Fruit fly (Drosophila melanogaster) whole organism, wandering third instar larva: Measurements from ENCODE around the gene CG18766.

Source experiments
- Abd-B ChIP-seq: fragments of >200 bp; optimal IDR thresholded peaks from 2 replicates; lab custom pipeline; 2017; ENCODE audit warnings: missing biosample characterization, missing genetic modification characterization
- CG32264 ChIP-seq: fragments of 200-800 bp; sonication (Bioruptor generic); optimal IDR thresholded peaks from 2 replicates; lab custom pipeline; 2016; ENCODE audit warnings: missing biosample characterization, missing genetic modification characterization
- CG9705 ChIP-seq: fragments of 200-800 bp; sonication (Bioruptor generic); optimal IDR thresholded peaks from 2 replicates; lab custom pipeline; 2018; ENCODE audit warnings: missing biosample characterization, mild to moderate bottlenecking, missing genetic modification characterization
- CrebA ChIP-seq: fragments of 200-800 bp; sonication (Bioruptor generic); optimal IDR thresholded peaks from 2 replicates; lab custom pipeline; 2016; ENCODE audit warnings: missing biosample characterization, mild to moderate bottlenecking, missing genetic modification characterization, borderline replicate concordance
- Dfd ChIP-seq: fragments of >200 bp; optimal IDR thresholded peaks from 2 replicates; lab custom pipeline; 2017; ENCODE audit warnings: missing biosample characterization, missing genetic modification characterization
- Dif ChIP-seq: fragments of 200-275, 200-300 bp; sonication (Bioruptor generic); optimal IDR thresholded peaks from 2 replicates; lab custom pipeline; 2018; ENCODE audit warnings: missing biosample characterization, missing genetic modification characterization; ENCODE audit not compliant: partially characterized antibody
- GATAd ChIP-seq: sonication (Bioruptor generic); optimal IDR thresholded peaks from 2 replicates; lab custom pipeline; 2016; ENCODE audit warnings: missing biosample characterization, missing genetic modification characterization
- HLH106 ChIP-seq: fragments of 200-800 bp; optimal IDR thresholded peaks from 3 replicates; lab custom pipeline; 2019; ENCODE audit warnings: missing biosample characterization, mild to moderate bottlenecking, missing genetic modification characterization, moderate library complexity
- Hnf4 ChIP-seq: fragments of 200-800 bp; sonication (Bioruptor generic); optimal IDR thresholded peaks from 2 replicates; lab custom pipeline; 2016; ENCODE audit warnings: missing biosample characterization, mild to moderate bottlenecking, missing genetic modification characterization
- Hr78 ChIP-seq: fragments of >200 bp; optimal IDR thresholded peaks from 2 replicates; lab custom pipeline; 2017; ENCODE audit warnings: missing biosample characterization, missing genetic modification characterization
- Hr83 ChIP-seq: fragments of 200-300 bp; sonication (Bioruptor generic); optimal IDR thresholded peaks from 2 replicates; lab custom pipeline; 2016; ENCODE audit warnings: missing biosample characterization, mild to moderate bottlenecking, missing genetic modification characterization, moderate library complexity; ENCODE audit not compliant: poor library complexity, severe bottlenecking
- Jra ChIP-seq: sonication (Bioruptor generic); optimal IDR thresholded peaks from 2 replicates; lab custom pipeline; 2016; ENCODE audit warnings: missing biosample characterization, missing genetic modification characterization
- Mio ChIP-seq: sonication (Bioruptor generic); optimal IDR thresholded peaks from 2 replicates; lab custom pipeline; 2016; ENCODE audit warnings: missing biosample characterization, missing genetic modification characterization
- Myc ChIP-seq: fragments of >200 bp; optimal IDR thresholded peaks from 2 replicates; lab custom pipeline; 2017
- N ChIP-seq: fragments of >200 bp; optimal IDR thresholded peaks from 2 replicates; lab custom pipeline; 2018; ENCODE audit warnings: missing biosample characterization, missing external identifiers, missing genetic modification characterization
- OdsH ChIP-seq: fragments of 200-800 bp; sonication (Bioruptor generic); optimal IDR thresholded peaks from 2 replicates; lab custom pipeline; 2016; ENCODE audit warnings: missing biosample characterization, mild to moderate bottlenecking, missing genetic modification characterization
- Rel ChIP-seq, 2 experiments: fragments of 200-800 bp; sonication (Bioruptor generic) in 1 of 2; optimal IDR thresholded peaks; 2 replicates in 1 of 2; 3 replicates in 1 of 2; lab custom pipeline; 2016 to 2019; ENCODE audit warnings: mild to moderate bottlenecking in 2 of 2, missing biosample characterization in 2 of 2, missing genetic modification characterization in 2 of 2, moderate library complexity in 1 of 2
- Sp1 ChIP-seq: fragments of 200-800 bp; sonication (Bioruptor generic); optimal IDR thresholded peaks from 3 replicates; lab custom pipeline; 2019; ENCODE audit warnings: missing biosample characterization, mild to moderate bottlenecking, missing genetic modification characterization, moderate library complexity
- Vsx2 ChIP-seq: fragments of 200-300, 225-300 bp; sonication (Bioruptor generic); optimal IDR thresholded peaks from 2 replicates; lab custom pipeline; 2018; ENCODE audit warnings: missing biosample characterization, missing genetic modification characterization; ENCODE audit not compliant: partially characterized antibody
- br ChIP-seq: fragments of 200-800 bp; sonication (Bioruptor generic); optimal IDR thresholded peaks from 2 replicates; lab custom pipeline; 2016; ENCODE audit warnings: missing biosample characterization, missing genetic modification characterization
- brk ChIP-seq: fragments of 200-800 bp; sonication (Bioruptor generic); optimal IDR thresholded peaks from 2 replicates; lab custom pipeline; 2016; ENCODE audit warnings: missing biosample characterization, mild to moderate bottlenecking, missing genetic modification characterization
- dl ChIP-seq, 2 experiments: fragments of 175-275, 200-275 bp in 1 of 2; fragments of 200-275 bp in 1 of 2; sonication (Bioruptor generic); optimal IDR thresholded peaks; lab custom pipeline; 2018; ENCODE audit warnings: mild to moderate bottlenecking in 2 of 2, missing biosample characterization in 2 of 2, missing genetic modification characterization in 2 of 2, moderate library complexity in 2 of 2; ENCODE audit not compliant: partially characterized antibody in 2 of 2, insufficient read depth in 1 of 2
- dsf ChIP-seq: sonication (Bioruptor generic); optimal IDR thresholded peaks from 2 replicates; lab custom pipeline; 2016; ENCODE audit warnings: missing biosample characterization, missing genetic modification characterization, borderline replicate concordance
- ey ChIP-seq: fragments of 200-800 bp; sonication (Bioruptor generic); optimal IDR thresholded peaks from 2 replicates; lab custom pipeline; 2016; ENCODE audit warnings: missing biosample characterization, missing genetic modification characterization
- foxo ChIP-seq, 2 experiments: fragments of 200-800 bp; sonication (Bioruptor generic); optimal IDR thresholded peaks; 2 replicates in 1 of 2; 3 replicates in 1 of 2; lab custom pipeline; 2016 to 2017; ENCODE audit warnings: missing biosample characterization in 2 of 2, missing genetic modification characterization in 2 of 2
- fru ChIP-seq: fragments of 200-800 bp; sonication (Bioruptor generic); optimal IDR thresholded peaks from 3 replicates; lab custom pipeline; 2016; ENCODE audit warnings: missing biosample characterization, mild to moderate bottlenecking, missing genetic modification characterization
- h ChIP-seq: fragments of 200-800 bp; sonication (Bioruptor generic); optimal IDR thresholded peaks from 3 replicates; lab custom pipeline; 2016; ENCODE audit warnings: missing biosample characterization, mild to moderate bottlenecking, missing genetic modification characterization
- jim ChIP-seq: fragments of 175-275, 200-325 bp; sonication (Bioruptor generic); optimal IDR thresholded peaks from 2 replicates; lab custom pipeline; 2016; ENCODE audit warnings: missing biosample characterization, mild to moderate bottlenecking, missing genetic modification characterization
- lola ChIP-seq: fragments of >200 bp; optimal IDR thresholded peaks from 2 replicates; lab custom pipeline; 2017; ENCODE audit warnings: missing biosample characterization, missing genetic modification characterization
- psq ChIP-seq: fragments of 200-800 bp; sonication (Bioruptor generic); optimal IDR thresholded peaks from 3 replicates; lab custom pipeline; 2017; ENCODE audit warnings: missing biosample characterization, mild to moderate bottlenecking, missing genetic modification characterization, moderate library complexity
- rgr ChIP-seq: fragments of 200-800 bp; sonication (Bioruptor generic); optimal IDR thresholded peaks from 3 replicates; lab custom pipeline; 2016; ENCODE audit warnings: missing biosample characterization, mild to moderate bottlenecking, missing genetic modification characterization
- sv ChIP-seq: fragments of 200-800 bp; sonication (Bioruptor generic); optimal IDR thresholded peaks from 3 replicates; lab custom pipeline; 2016; ENCODE audit warnings: missing biosample characterization, missing genetic modification characterization
- tai ChIP-seq: sonication (Bioruptor generic); optimal IDR thresholded peaks from 2 replicates; lab custom pipeline; 2016; ENCODE audit warnings: missing biosample characterization, missing genetic modification characterization
- usp ChIP-seq: fragments of >200 bp; optimal IDR thresholded peaks from 2 replicates; lab custom pipeline; 2017; ENCODE audit warnings: missing biosample characterization, missing genetic modification characterization
- woc ChIP-seq: sonication (Bioruptor generic); optimal IDR thresholded peaks from 2 replicates; lab custom pipeline; 2016; ENCODE audit warnings: missing biosample characterization, mild to moderate bottlenecking, missing genetic modification characterization

The CG18766 gene

dm6 chr3R:27263434-27264215 lies 18.6 kb upstream of the CG18766 start, which contains the start of gene woc (continued):
- peak; percentile 80 for TF ChIP-seq h
- no peak for TF ChIP-seq Abd-B (GFP tag; lab: Kevin White, UChicago)
- no peak for TF ChIP-seq Vsx2 (GFP tag; lab: Kevin White, UChicago)
- TF ChIP-seq lola (GFP tag; lab: Kevin White, UChicago) = no peak
- TF ChIP-seq brk (GFP tag; lab: Kevin White, UChicago) = no peak
- no peak for TF ChIP-seq Myc (lab: Kevin White, UChicago)
- TF ChIP-seq Sp1 (GFP tag; lab: Kevin White, UChicago) = peak; percentile 64
- TF ChIP-seq dl (GFP tag; optimal IDR thresholded peaks at IDR 0.05; lab: Kevin White, UChicago; ENCODE audit: insufficient read depth in 1 of 2, partially characterized antibody in 2 of 2) = no peak
- TF ChIP-seq fru (GFP tag; lab: Kevin White, UChicago) = peak; percentile 80
- TF ChIP-seq GATAd (GFP tag; lab: Kevin White, UChicago) = no peak
- TF ChIP-seq Mio (GFP tag; lab: Kevin White, UChicago) = no peak

DNA sequence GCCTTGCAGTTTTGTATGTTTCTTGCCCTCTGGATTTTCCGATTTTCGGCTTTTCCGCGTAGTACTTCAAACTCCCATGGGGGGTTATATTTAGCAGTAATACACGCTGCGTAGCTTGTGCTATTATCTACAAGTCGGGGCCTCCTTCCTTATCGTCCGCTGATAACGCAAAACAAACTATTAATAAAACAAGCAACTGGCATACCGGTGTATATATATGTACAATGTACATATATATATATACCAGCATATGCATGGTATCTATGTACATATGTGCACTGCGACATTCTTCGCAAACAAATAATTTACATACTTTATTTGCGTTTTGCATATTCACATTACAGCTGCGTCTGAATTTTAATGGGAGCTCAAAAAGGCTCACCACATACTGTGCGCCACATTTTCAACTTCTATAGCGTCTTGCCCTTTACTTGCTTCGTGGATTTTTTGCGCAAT lies 8.9 kb upstream of the CG18766 start:
- no peak for TF ChIP-seq jim
- no peak for TF ChIP-seq Hnf4 (GFP tag; lab: Kevin White, UChicago)
- no peak for TF ChIP-seq h

dm6 chr3R:27253136-27253920 lies 8.3 kb upstream of the CG18766 start, which contains the start of gene pll:
TSS of gene pll (minus strand) at chr3R:27253182.
- TF ChIP-seq psq (GFP tag; lab: Kevin White, UChicago) = peak; percentile 73
- TF ChIP-seq ey (GFP tag; lab: Kevin White, UChicago) = peak; percentile 82
- no peak for TF ChIP-seq Jra
- TF ChIP-seq HLH106 (tag; lab: Kevin White, UChicago) = peak; percentile 84
- no peak for TF ChIP-seq CrebA (GFP tag; lab: Kevin White, UChicago)
- TF ChIP-seq Hr78 (GFP tag; lab: Kevin White, UChicago) = no peak
- TF ChIP-seq h = peak; percentile 84
- TF ChIP-seq lola (GFP tag; lab: Kevin White, UChicago) = no peak
- peak; percentile 91 for TF ChIP-seq Hr83 (GFP tag; lab: Kevin White, UChicago)
- TF ChIP-seq br = no peak
- TF ChIP-seq Dif (GFP tag; lab: Kevin White, UChicago) = no peak
- peak; percentile 50 for TF ChIP-seq CG32264 (GFP tag; lab: Kevin White, UChicago)
- no peak for TF ChIP-seq Myc (lab: Kevin White, UChicago)
- no peak for TF ChIP-seq Hnf4 (GFP tag; lab: Kevin White, UChicago)
- no peak for TF ChIP-seq woc
- TF ChIP-seq Mio (GFP tag; lab: Kevin White, UChicago) = peak; percentile 49
- TF ChIP-seq sv = peak; percentile 85
- no peak for TF ChIP-seq usp (GFP tag; lab: Kevin White, UChicago)
- TF ChIP-seq N = no peak
- TF ChIP-seq Dfd (GFP tag; lab: Kevin White, UChicago) = no peak
- no peak for TF ChIP-seq brk (GFP tag; lab: Kevin White, UChicago)
- peak; percentile 74 for TF ChIP-seq CG9705 (GFP tag; lab: Kevin White, UChicago)
- TF ChIP-seq rgr (GFP tag; lab: Kevin White, UChicago) = peak; percentile 84
- peak in 1 of 2 experiments; percentile 88 for TF ChIP-seq foxo (GFP tag; optimal IDR thresholded peaks at IDR 0.05; lab: Kevin White, UChicago)
- TF ChIP-seq tai (GFP tag; lab: Kevin White, UChicago) = no peak
- peak; percentile 74 for TF ChIP-seq OdsH (GFP tag; lab: Kevin White, UChicago)
- TF ChIP-seq GATAd (GFP tag; lab: Kevin White, UChicago) = peak; percentile 60
- TF ChIP-seq dsf (GFP tag; lab: Kevin White, UChicago) = no peak
- TF ChIP-seq fru (GFP tag; lab: Kevin White, UChicago) = no peak
- TF ChIP-seq Sp1 (GFP tag; lab: Kevin White, UChicago) = peak; percentile 72
- no peak for TF ChIP-seq Rel (GFP tag; optimal IDR thresholded peaks at IDR 0.05; lab: Kevin White, UChicago)
- peak; percentile 61 for TF ChIP-seq Rel (tag; optimal IDR thresholded peaks at IDR 0.05; lab: Kevin White, UChicago)
